Worm (Caenorhabditis elegans): Measurements from ENCODE around the gene nhr-59.
"Not testable (repeated sequence)": the region's sequence is repeated elsewhere in the genome, so short reads cannot be mapped to it uniquely, and the experiment has no call there.

nhr-59 gene

ce11 chrV:2271750-2272149 lies 6.3 kb downstream of the nhr-59 start, which contains the start of gene Y5H2A.1:
Gene Y5H2A.1, minus strand, starts transcription at chrV:2271850.
- TF ChIP-seq M03D4.4 (tag; optimal IDR thresholded peaks at IDR 0.05), result no peak

- no peak for TF ChIP-seq sptf-1 (tag; optimal IDR thresholded peaks at IDR 0.05)
- no peak for TF ChIP-seq unc-39 (tag; optimal IDR thresholded peaks at IDR 0.05)
- no peak for TF ChIP-seq nhr-28 (tag; optimal IDR thresholded peaks at IDR 0.05)
- no peak for TF ChIP-seq flh-1 (GFP tag; optimal IDR thresholded peaks at IDR 0.05)
These were observed 11.1 kb downstream of the nhr-59 start, which contains the start of gene nhr-275 for ce11 chrV:2266958-2267357. Gene nhr-275, minus strand, starts transcription at chrV:2267058.

- TF ChIP-seq zip-8 (tag; optimal IDR thresholded peaks at IDR 0.05), result no peak
- no peak for TF ChIP-seq cnd-1 (tag; optimal IDR thresholded peaks at IDR 0.05)
- no peak for TF ChIP-seq nhr-12 (tag; optimal IDR thresholded peaks at IDR 0.05)
- TF ChIP-seq nhr-237 (tag; optimal IDR thresholded peaks at IDR 0.05), result no peak
- no peak for TF ChIP-seq mab-5 (tag; optimal IDR thresholded peaks at IDR 0.05)
- no peak for TF ChIP-seq unc-120 (tag; optimal IDR thresholded peaks at IDR 0.05; ENCODE audit: poor library complexity, severe bottlenecking)
These were observed 13.1 kb downstream of the nhr-59 start for ce11 chrV:2264925-2265324.

- no peak for TF ChIP-seq nhr-237 (tag; optimal IDR thresholded peaks at IDR 0.05)
- TF ChIP-seq hlh-1 (tag; optimal IDR thresholded peaks at IDR 0.05), result no peak
- TF ChIP-seq mab-5 (tag; optimal IDR thresholded peaks at IDR 0.05), result no peak
- TF ChIP-seq blmp-1 (tag; optimal IDR thresholded peaks at IDR 0.05), result no peak
- no peak for TF ChIP-seq sptf-1 (tag; optimal IDR thresholded peaks at IDR 0.05)
- no peak for TF ChIP-seq ces-1 (GFP tag; optimal IDR thresholded peaks at IDR 0.05)
- no peak for TF ChIP-seq nhr-76 (tag; optimal IDR thresholded peaks at IDR 0.05)
- TF ChIP-seq mls-2 (tag; optimal IDR thresholded peaks at IDR 0.05), result no peak
- no peak for TF ChIP-seq elt-3 (tag; optimal IDR thresholded peaks at IDR 0.05)
- TF ChIP-seq flh-1 (GFP tag; optimal IDR thresholded peaks at IDR 0.05), result no peak
These were observed 13.6 kb downstream of the nhr-59 start, which contains the start of gene nhr-183 for ce11 chrV:2264455-2264854. Gene nhr-183, minus strand, starts transcription at chrV:2264634.

- TF ChIP-seq ces-1 (GFP tag; optimal IDR thresholded peaks at IDR 0.05) (no peak), drap-1 (GFP tag; optimal IDR thresholded peaks at IDR 0.05) (no peak), mep-1 (tag; optimal IDR thresholded peaks at IDR 0.05) (no peak), mab-5 (tag; optimal IDR thresholded peaks at IDR 0.05) (no peak), snpc-4 (tag; optimal IDR thresholded peaks at IDR 0.05) (no peak), nhr-28 (tag; optimal IDR thresholded peaks at IDR 0.05) (no peak), flh-1 (GFP tag; optimal IDR thresholded peaks at IDR 0.05) (no peak), mls-2 (tag; optimal IDR thresholded peaks at IDR 0.05) (no peak), tbx-8 (GFP tag; optimal IDR thresholded peaks at IDR 0.05) (no peak), pha-4 (tag; optimal IDR thresholded peaks at IDR 0.05) (no peak), hlh-1 (tag; optimal IDR thresholded peaks at IDR 0.05) (no peak), unc-62 (GFP tag; optimal IDR thresholded peaks at IDR 0.05) (no peak), ztf-11 (tag; optimal IDR thresholded peaks at IDR 0.05) (no peak), M03D4.4 (tag; optimal IDR thresholded peaks at IDR 0.05) (no peak), zip-8 (tag; optimal IDR thresholded peaks at IDR 0.05) (no peak), unc-39 (tag; optimal IDR thresholded peaks at IDR 0.05) (no peak), lin-32 (GFP tag; optimal IDR thresholded peaks at IDR 0.05) (no peak)
These were observed 17.4 kb downstream of the nhr-59 start, which contains the start of gene F41B5.12 for ce11 chrV:2260660-2261059. Gene F41B5.12, plus strand, starts transcription at chrV:2260960.

ce11 chrV:2259750-2260149 lies 18.3 kb downstream of the nhr-59 start, which contains the start of gene nhr-182:
Gene nhr-182, minus strand, starts transcription at chrV:2259927.
- TF ChIP-seq nhr-28 (tag; optimal IDR thresholded peaks at IDR 0.05) (no peak), pha-4 (tag; optimal IDR thresholded peaks at IDR 0.05) (peak; percentile 75), ztf-11 (tag; optimal IDR thresholded peaks at IDR 0.05) (no peak)

- TF ChIP-seq M03D4.4, ztf-11, lsy-2 (tag; optimal IDR thresholded peaks at IDR 0.05): not testable (repeated sequence)
These were observed 22.9 kb downstream of the nhr-59 start, which contains the start of gene F41B5.1 for ce11 chrV:2255191-2255590. Gene F41B5.1, plus strand, starts transcription at chrV:2255533.
